Fruit fly (Drosophila melanogaster) whole organism, adult: ENCODE results near the gene RhoGEF64C.

Source experiments
- CG11617 ChIP-seq: fragments of 200-800 bp; sonication (Bioruptor generic); optimal IDR thresholded peaks from 2 replicates; lab custom pipeline; 2017; ENCODE audit warnings: mild to moderate bottlenecking, missing biosample characterization, missing genetic modification reagents, missing genetic modification characterization
- CG12768 ChIP-seq: fragments of 200-800 bp; sonication (Bioruptor generic); optimal IDR thresholded peaks from 2 replicates; lab custom pipeline; 2017; ENCODE audit warnings: missing biosample characterization, missing genetic modification characterization, mild to moderate bottlenecking, moderate library complexity, missing genetic modification reagents
- CG14711 ChIP-seq: fragments of 200-800 bp; sonication (Bioruptor generic); optimal IDR thresholded peaks from 2 replicates; lab custom pipeline; 2018; ENCODE audit warnings: missing biosample characterization, mild to moderate bottlenecking, missing genetic modification characterization, moderate library complexity
- CG1620 ChIP-seq: fragments of 200-800 bp; sonication (Bioruptor generic); optimal IDR thresholded peaks from 2 replicates; lab custom pipeline; 2016; ENCODE audit warnings: missing biosample characterization, missing genetic modification characterization
- CG33017 ChIP-seq: fragments of 200-800 bp; sonication (Bioruptor generic); optimal IDR thresholded peaks from 2 replicates; lab custom pipeline; 2018; ENCODE audit warnings: missing biosample characterization, mild to moderate bottlenecking, missing genetic modification characterization, moderate library complexity
- CG5204 ChIP-seq: fragments of 200-800 bp; sonication (Bioruptor generic); optimal IDR thresholded peaks from 2 replicates; lab custom pipeline; 2016; ENCODE audit warnings: missing biosample characterization, missing genetic modification characterization
- CG7045 ChIP-seq: fragments of 200-800 bp; sonication (Bioruptor generic); optimal IDR thresholded peaks from 2 replicates; lab custom pipeline; 2017; ENCODE audit warnings: missing biosample characterization, mild to moderate bottlenecking, missing genetic modification characterization
- CG7101 ChIP-seq: fragments of 200-800 bp; sonication (Bioruptor generic); optimal IDR thresholded peaks from 2 replicates; lab custom pipeline; 2018; ENCODE audit warnings: missing biosample characterization, mild to moderate bottlenecking, missing genetic modification characterization, moderate library complexity
- Clk ChIP-seq: fragments of 200-800 bp; sonication (Bioruptor generic); optimal IDR thresholded peaks from 2 replicates; lab custom pipeline; 2017; ENCODE audit warnings: missing biosample characterization, missing genetic modification characterization
- Crg-1 ChIP-seq: fragments of 200-800 bp; sonication (Bioruptor generic); optimal IDR thresholded peaks from 2 replicates; lab custom pipeline; 2016; ENCODE audit warnings: missing biosample characterization, missing genetic modification characterization
- Hr96 ChIP-seq: fragments of 200-800 bp; sonication (Bioruptor generic); optimal IDR thresholded peaks from 2 replicates; lab custom pipeline; 2016; ENCODE audit warnings: missing biosample characterization, missing genetic modification characterization
- Mnt ChIP-seq: fragments of 200-800 bp; sonication (Bioruptor generic); optimal IDR thresholded peaks from 2 replicates; lab custom pipeline; 2016; ENCODE audit warnings: missing biosample characterization, mild to moderate bottlenecking, missing genetic modification characterization
- bab1 ChIP-seq: fragments of 200-800 bp; sonication (Bioruptor generic); optimal IDR thresholded peaks from 3 replicates; lab custom pipeline; 2019; ENCODE audit warnings: missing biosample characterization, mild to moderate bottlenecking, missing genetic modification characterization, moderate library complexity
- cic ChIP-seq: fragments of 200-800 bp; sonication (Bioruptor generic); optimal IDR thresholded peaks from 2 replicates; lab custom pipeline; 2017; ENCODE audit warnings: missing biosample characterization, mild to moderate bottlenecking, missing genetic modification characterization, moderate library complexity
- cnc ChIP-seq, 2 experiments: fragments of >200 bp; optimal IDR thresholded peaks; 2 replicates each; lab custom pipeline; 2017
- kay ChIP-seq: fragments of 200-800 bp; sonication (Bioruptor generic); peaks from one replicate; lab custom pipeline; 2016; ENCODE audit warnings: missing biosample characterization, missing genetic modification characterization, borderline replicate concordance
- ovo ChIP-seq: fragments of 200-800 bp; sonication (Bioruptor generic); optimal IDR thresholded peaks from 2 replicates; lab custom pipeline; 2016; ENCODE audit warnings: missing biosample characterization, missing genetic modification characterization
- pad ChIP-seq: fragments of 200-800 bp; sonication (Bioruptor generic); optimal IDR thresholded peaks from 3 replicates; lab custom pipeline; 2017; ENCODE audit warnings: missing biosample characterization, missing genetic modification characterization, mild to moderate bottlenecking, moderate library complexity, missing genetic modification reagents
- tj ChIP-seq: fragments of 200-800 bp; sonication (Bioruptor generic); optimal IDR thresholded peaks from 3 replicates; lab custom pipeline; 2017; ENCODE audit warnings: missing biosample characterization, mild to moderate bottlenecking, missing genetic modification characterization, moderate library complexity
- toe ChIP-seq: fragments of 200-800 bp; sonication (Bioruptor generic); optimal IDR thresholded peaks from 2 replicates; lab custom pipeline; 2016; ENCODE audit warnings: missing biosample characterization, missing genetic modification characterization

The RhoGEF64C gene

dm6 chr3L:4800641-4801040, 108.1 kb downstream of the RhoGEF64C start:
- TF ChIP-seq CG1620 (GFP tag; lab: Kevin White, UChicago) (no peak), Hr96 (GFP tag; lab: Kevin White, UChicago) (no peak), CG33017 (tag; lab: Kevin White, UChicago) (no peak), CG11617 (no peak), toe (no peak), Crg-1 (GFP tag; lab: Kevin White, UChicago) (no peak), CG12768 (GFP tag; lab: Kevin White, UChicago) (no peak), bab1 (GFP tag; lab: Kevin White, UChicago) (no peak), Clk (GFP tag; lab: Kevin White, UChicago) (no peak)

- TF ChIP-seq CG7101 (tag; lab: Kevin White, UChicago): no peak
- no peak for TF ChIP-seq CG14711
- no peak for TF ChIP-seq CG12768 (GFP tag; lab: Kevin White, UChicago)
- no peak for TF ChIP-seq CG7045 (GFP tag; lab: Kevin White, UChicago)
- TF ChIP-seq Mnt (GFP tag; lab: Kevin White, UChicago): no peak
- no peak for TF ChIP-seq CG11617
Measured at dm6 chr3L:4805174-4805573, 112.6 kb downstream of the RhoGEF64C start, which contains the start of gene CG7509. TSS of gene CG7509 (minus strand) at chr3L:4805274.

dm6 chr3L:4805751-4806150, 113.2 kb downstream of the RhoGEF64C start:
- TF ChIP-seq CG5204 (GFP tag; lab: Kevin White, UChicago) (no peak), CG7101 (tag; lab: Kevin White, UChicago) (no peak)

dm6 chr3L:4807306-4807705, 114.7 kb downstream of the RhoGEF64C start, which contains the start of gene CG18808:
TSS of gene CG18808 (minus strand) at chr3L:4807406.
- TF ChIP-seq CG12768 (GFP tag; lab: Kevin White, UChicago) (no peak), ovo (GFP tag; lab: Kevin White, UChicago) (no peak), Mnt (GFP tag; lab: Kevin White, UChicago) (no peak), CG14711 (no peak), Hr96 (GFP tag; lab: Kevin White, UChicago) (no peak), CG1620 (GFP tag; lab: Kevin White, UChicago) (no peak), CG11617 (no peak), cnc (optimal IDR thresholded peaks at IDR 0.05; lab: Kevin White, UChicago) (no peak), toe (no peak), Clk (GFP tag; lab: Kevin White, UChicago) (no peak), CG7101 (tag; lab: Kevin White, UChicago) (no peak)

- TF ChIP-seq CG33017 (tag; lab: Kevin White, UChicago) (no peak), CG12768 (GFP tag; lab: Kevin White, UChicago) (no peak), CG5204 (GFP tag; lab: Kevin White, UChicago) (no peak), CG7101 (tag; lab: Kevin White, UChicago) (no peak), tj (GFP tag; lab: Kevin White, UChicago) (no peak), CG11617 (no peak), cnc (optimal IDR thresholded peaks at IDR 0.05; lab: Kevin White, UChicago) (no peak), bab1 (GFP tag; lab: Kevin White, UChicago) (no peak), CG14711 (no peak), Clk (GFP tag; lab: Kevin White, UChicago) (no peak), ovo (GFP tag; lab: Kevin White, UChicago) (no peak), kay (GFP tag; lab: Kevin White, UChicago) (no peak), Mnt (GFP tag; lab: Kevin White, UChicago) (no peak), Crg-1 (GFP tag; lab: Kevin White, UChicago) (no peak), cic (no peak)
Measured at dm6 chr3L:4814184-4814583, 121.6 kb downstream of the RhoGEF64C start.

dm6 chr3L:4824356-4825138, 132.0 kb downstream of the RhoGEF64C start:
- TF ChIP-seq cnc (optimal IDR thresholded peaks at IDR 0.05; lab: Kevin White, UChicago): no peak
- peak; percentile 65 for TF ChIP-seq Hr96 (GFP tag; lab: Kevin White, UChicago)
- peak; percentile 69 for TF ChIP-seq pad (GFP tag; lab: Kevin White, UChicago)
- TF ChIP-seq toe: peak; percentile 86
- peak; percentile 68 for TF ChIP-seq Clk (GFP tag; lab: Kevin White, UChicago)
- peak; percentile 89 for TF ChIP-seq CG7045 (GFP tag; lab: Kevin White, UChicago)
- peak; percentile 61 for TF ChIP-seq CG1620 (GFP tag; lab: Kevin White, UChicago)
- peak; percentile 60 for TF ChIP-seq cic
- TF ChIP-seq Mnt (GFP tag; lab: Kevin White, UChicago): peak; percentile 67
- TF ChIP-seq CG33017 (tag; lab: Kevin White, UChicago): peak; percentile 94
- TF ChIP-seq bab1 (GFP tag; lab: Kevin White, UChicago): peak; percentile 93
- TF ChIP-seq CG14711: peak; percentile 84
- peak; percentile 74 for TF ChIP-seq tj (GFP tag; lab: Kevin White, UChicago)
- TF ChIP-seq CG7101 (tag; lab: Kevin White, UChicago): peak; percentile 89
- peak; percentile 80 for TF ChIP-seq ovo (GFP tag; lab: Kevin White, UChicago)
- peak; percentile 82 for TF ChIP-seq CG12768 (GFP tag; lab: Kevin White, UChicago)
- TF ChIP-seq CG11617: peak; percentile 90
- TF ChIP-seq CG5204 (GFP tag; lab: Kevin White, UChicago): peak; percentile 86
- TF ChIP-seq Crg-1 (GFP tag; lab: Kevin White, UChicago): peak; percentile 54
- peak; percentile 99 for TF ChIP-seq kay (GFP tag; lab: Kevin White, UChicago)
